Worm (Caenorhabditis elegans) whole organism, L4 larva: ENCODE data around the gene C30G4.2.

ENCODE experiments used
- T26A8.4 ChIP-seq: fragments of 200-800 bp; sonication (Bioruptor generic); IDR thresholded peaks from 2 replicates; pipeline ENCODE4 v1.3.6; 2022; ENCODE audit warnings: missing genetic modification characterization, missing compliant biosample characterization
- aha-1 ChIP-seq: fragments of 150-350 bp; peaks from one replicate; lab custom pipeline; 2014; ENCODE audit warnings: missing biosample characterization, missing genetic modification characterization
- ceh-28 ChIP-seq: fragments of 150-350 bp; optimal IDR thresholded peaks from 2 replicates; lab custom pipeline; 2014; ENCODE audit warnings: missing biosample characterization, missing genetic modification reagents, missing genetic modification characterization
- cey-2 ChIP-seq: sonication (generic microtip); optimal IDR thresholded peaks from 3 replicates; lab custom pipeline; 2017; ENCODE audit warnings: missing genetic modification characterization, mild to moderate bottlenecking, missing compliant biosample characterization, antibody characterized with exemption, borderline replicate concordance; ENCODE audit not compliant: insufficient read depth
- ctbp-1 ChIP-seq: fragments of 200-800 bp; sonication (Bioruptor generic); IDR thresholded peaks from 2 replicates; pipeline ENCODE4 v1.3.6; 2022; ENCODE audit warnings: missing genetic modification reagents, missing genetic modification characterization, missing compliant biosample characterization
- daf-12 ChIP-seq: fragments of 150-350 bp; optimal IDR thresholded peaks from 2 replicates; lab custom pipeline; 2014; ENCODE audit warnings: missing biosample characterization, missing genetic modification reagents, missing genetic modification characterization
- daf-16 ChIP-seq, 3 experiments: sonication (generic microtip); optimal IDR thresholded peaks; 2 replicates each; lab custom pipeline; 2016 to 2017; ENCODE audit warnings: missing genetic modification characterization in 3 of 3, missing genetic modification reagents in 3 of 3, mild to moderate bottlenecking in 2 of 3, missing compliant biosample characterization in 2 of 3, missing biosample characterization in 1 of 3, moderate library complexity in 1 of 3
- daf-19 ChIP-seq: fragments of 200-800 bp; sonication (Bioruptor generic); conservative IDR thresholded peaks from 2 replicates; pipeline ENCODE4 v1.3.6; 2022; ENCODE audit warnings: missing genetic modification characterization, missing compliant biosample characterization
- dmd-9 ChIP-seq: fragments of 200-800 bp; sonication (Bioruptor generic); IDR thresholded peaks from 2 replicates; pipeline ENCODE4 v1.3.6; 2022; ENCODE audit warnings: missing genetic modification reagents, missing genetic modification characterization, missing compliant biosample characterization
- dpl-1 ChIP-seq: fragments of 150-350 bp; optimal IDR thresholded peaks from 2 replicates; lab custom pipeline; 2014; ENCODE audit warnings: missing biosample characterization, missing genetic modification reagents, missing genetic modification characterization
- dve-1 ChIP-seq: sonication (generic microtip); optimal IDR thresholded peaks from 2 replicates; lab custom pipeline; 2017; ENCODE audit warnings: antibody characterized with exemption, mild to moderate bottlenecking, missing genetic modification characterization, missing compliant biosample characterization; ENCODE audit not compliant: insufficient read depth
- egl-27 ChIP-seq: sonication (generic microtip); optimal IDR thresholded peaks from 3 replicates; lab custom pipeline; 2017; ENCODE audit warnings: missing biosample characterization, missing genetic modification reagents, missing genetic modification characterization
- fkh-10 ChIP-seq: fragments of 150-350 bp; optimal IDR thresholded peaks from 2 replicates; lab custom pipeline; 2014; ENCODE audit warnings: missing biosample characterization, missing genetic modification reagents, missing genetic modification characterization
- hif-1 ChIP-seq, 2 experiments: sonication (generic microtip); optimal IDR thresholded peaks; 2 replicates each; lab custom pipeline; 2016 to 2017; ENCODE audit warnings: missing compliant biosample characterization in 2 of 2, missing genetic modification characterization in 2 of 2, missing genetic modification reagents in 2 of 2, missing genotype in 2 of 2, mild to moderate bottlenecking in 1 of 2
- hlh-11 ChIP-seq: fragments of 200-800 bp; sonication (Bioruptor generic); optimal IDR thresholded peaks from 2 replicates; lab custom pipeline; 2018; ENCODE audit warnings: mild to moderate bottlenecking, missing genetic modification characterization, missing compliant biosample characterization
- hlh-30 ChIP-seq: sonication (generic microtip); optimal IDR thresholded peaks from 2 replicates; lab custom pipeline; 2017; ENCODE audit warnings: antibody characterized with exemption, mild to moderate bottlenecking, missing genetic modification characterization, missing compliant biosample characterization; ENCODE audit not compliant: insufficient read depth
- hmg-1.1 ChIP-seq: fragments of 200-800 bp; sonication (Bioruptor generic); IDR thresholded peaks from 2 replicates; pipeline ENCODE4 v1.3.6; 2022; ENCODE audit warnings: missing genetic modification reagents, missing genetic modification characterization, missing compliant biosample characterization
- jun-1 ChIP-seq: fragments of 150-350 bp; optimal IDR thresholded peaks from 2 replicates; lab custom pipeline; 2014; ENCODE audit warnings: missing biosample characterization, missing genetic modification reagents, missing genetic modification characterization
- lin-1 ChIP-seq: fragments of 200-800 bp; sonication (Bioruptor generic); IDR thresholded peaks from 2 replicates; pipeline ENCODE4 v1.3.6; 2022; ENCODE audit warnings: missing genetic modification reagents, missing genetic modification characterization, missing compliant biosample characterization
- lin-13 ChIP-seq: fragments of 150-350 bp; optimal IDR thresholded peaks from 2 replicates; lab custom pipeline; 2014; ENCODE audit warnings: missing biosample characterization, missing genetic modification reagents, missing genetic modification characterization
- lsy-2 ChIP-seq, 2 experiments: fragments of 150-350 bp in 1 of 2; sonication (generic microtip) in 1 of 2; optimal IDR thresholded peaks; 2 replicates each; lab custom pipeline; 2014 to 2017; ENCODE audit warnings: missing biosample characterization in 2 of 2, missing genetic modification characterization in 2 of 2
- mdl-1 ChIP-seq, 2 experiments: fragments of 150-350 bp in 1 of 2; sonication (generic microtip) in 1 of 2; optimal IDR thresholded peaks; 2 replicates each; lab custom pipeline; 2014 to 2017; ENCODE audit warnings: missing biosample characterization in 2 of 2, missing genetic modification characterization in 2 of 2
- mep-1 ChIP-seq: fragments of 150-350 bp; sonication (generic microtip); optimal IDR thresholded peaks from 3 replicates; lab custom pipeline; 2014; ENCODE audit warnings: missing biosample characterization, missing genetic modification characterization
- mes-2 ChIP-seq: sonication (generic microtip); optimal IDR thresholded peaks from 2 replicates; lab custom pipeline; 2016; ENCODE audit warnings: missing genotype, mild to moderate bottlenecking, missing genetic modification characterization, missing compliant biosample characterization; ENCODE audit not compliant: poor library complexity, severe bottlenecking
- mxl-3 ChIP-seq: fragments of 200-800 bp; sonication (Bioruptor generic); optimal IDR thresholded peaks from 2 replicates; lab custom pipeline; 2018; ENCODE audit warnings: mild to moderate bottlenecking, missing genetic modification characterization, missing compliant biosample characterization
- nhr-11 ChIP-seq: fragments of 150-350 bp; optimal IDR thresholded peaks from 2 replicates; lab custom pipeline; 2014; ENCODE audit warnings: missing biosample characterization, missing genetic modification characterization
- nhr-25 ChIP-seq: sonication (generic microtip); optimal IDR thresholded peaks from 2 replicates; lab custom pipeline; 2017; ENCODE audit warnings: missing genetic modification characterization, mild to moderate bottlenecking, missing compliant biosample characterization, antibody characterized with exemption, moderate library complexity, borderline replicate concordance; ENCODE audit not compliant: insufficient read depth
- nhr-28 ChIP-seq: fragments of 150-350 bp; optimal IDR thresholded peaks from 2 replicates; lab custom pipeline; 2014; ENCODE audit warnings: missing biosample characterization, missing genetic modification characterization
- nhr-41 ChIP-seq: fragments of 200-800 bp; sonication (Bioruptor generic); IDR thresholded peaks from 2 replicates; pipeline ENCODE4 v1.3.6; 2022; ENCODE audit warnings: missing genetic modification reagents, missing genetic modification characterization, missing compliant biosample characterization
- nhr-6 ChIP-seq: fragments of 150-350 bp; optimal IDR thresholded peaks from 2 replicates; lab custom pipeline; 2014; ENCODE audit warnings: missing biosample characterization, missing genetic modification characterization
- nhr-77 ChIP-seq: fragments of 150-350 bp; optimal IDR thresholded peaks from 2 replicates; lab custom pipeline; 2014; ENCODE audit warnings: missing biosample characterization, missing genetic modification characterization
- pha-4 ChIP-seq, 2 experiments: fragments of 150-350 bp in 1 of 2; fragments of 200-800 bp in 1 of 2; sonication (Bioruptor generic) in 1 of 2; IDR thresholded peaks in 1 of 2; optimal IDR thresholded peaks in 1 of 2; 2 replicates each; pipeline versions ENCODE4 v1.3.6 to Lab custom; 2014 to 2022; ENCODE audit warnings: missing genetic modification characterization in 2 of 2, missing genetic modification reagents in 2 of 2, missing biosample characterization in 1 of 2, missing compliant biosample characterization in 1 of 2
- pqm-1 ChIP-seq: sonication (generic microtip); optimal IDR thresholded peaks from 2 replicates; lab custom pipeline; 2017; ENCODE audit warnings: missing biosample characterization, missing genetic modification characterization
- rbr-2 ChIP-seq: sonication (generic microtip); optimal IDR thresholded peaks from 2 replicates; lab custom pipeline; 2016; ENCODE audit warnings: missing genotype, missing genetic modification characterization, missing compliant biosample characterization
- set-16 ChIP-seq: fragments of 200-800 bp; sonication (Bioruptor generic); IDR thresholded peaks from 2 replicates; pipeline ENCODE4 v1.3.6; 2022; ENCODE audit warnings: missing genetic modification reagents, missing genetic modification characterization, missing compliant biosample characterization
- snpc-1.2 ChIP-seq: fragments of 200-800 bp; sonication (Bioruptor generic); IDR thresholded peaks from 2 replicates; pipeline ENCODE4 v1.3.6; 2022; ENCODE audit warnings: missing genetic modification reagents, missing genetic modification characterization, missing compliant biosample characterization
- tra-1 ChIP-seq: fragments of 200-800 bp; sonication (Bioruptor generic); IDR thresholded peaks from 2 replicates; pipeline ENCODE4 v1.3.6; 2022; ENCODE audit warnings: missing genetic modification reagents, missing genetic modification characterization, missing compliant biosample characterization
- unc-62 ChIP-seq, 3 experiments: fragments of 150-350 bp in 1 of 3; sonication (generic microtip); optimal IDR thresholded peaks in 2 of 3; peaks in 1 of 3; 1 replicate in 1 of 3; 2 replicates in 2 of 3; lab custom pipeline; 2014 to 2017; ENCODE audit warnings: missing biosample characterization in 3 of 3, missing genetic modification characterization in 3 of 3, missing genetic modification reagents in 3 of 3, missing genotype in 1 of 3
- zfp-3 ChIP-seq: fragments of 200-800 bp; sonication (Bioruptor generic); conservative IDR thresholded peaks from 2 replicates; pipeline ENCODE4 v1.3.6; 2022; ENCODE audit warnings: missing genetic modification reagents, missing genetic modification characterization, missing compliant biosample characterization
- ztf-11 ChIP-seq: fragments of 150-350 bp; optimal IDR thresholded peaks from 2 replicates; lab custom pipeline; 2014; ENCODE audit warnings: missing biosample characterization, missing genetic modification characterization
- ztf-7 ChIP-seq: fragments of 150-350 bp; optimal IDR thresholded peaks from 2 replicates; lab custom pipeline; 2014; ENCODE audit warnings: missing biosample characterization, missing genetic modification characterization

Gene C30G4.2

ce11 chrX:17030169-17030914 lies 15.1 kb downstream of the C30G4.2 start, which contains the start of gene ptrn-1:
TSS of gene ptrn-1 (minus strand) at chrX:17030219.
- no peak for TF ChIP-seq cey-2 (tag; lab: Kevin White, UChicago)
- 0 out of 2 replicates have a peak, but pooled peaks have one; percentile 31 for TF ChIP-seq dmd-9 (GFP tag; lab: Robert Waterston, UW)
- TF ChIP-seq pqm-1: peak; percentile 22
- peak; percentile 82 for TF ChIP-seq hmg-1.1
- peak; percentile 95 for TF ChIP-seq nhr-28
- TF ChIP-seq set-16 (GFP tag; lab: Robert Waterston, UW): peak; percentile 94
- TF ChIP-seq hlh-30 (tag; lab: Kevin White, UChicago): peak; percentile 88
- peak; percentile 83 for TF ChIP-seq mep-1 (tag; lab: Kevin White, UChicago)
- TF ChIP-seq fkh-10 (GFP tag; lab: Kevin White, UChicago): peak; percentile 50
- TF ChIP-seq aha-1 (tag; lab: Kevin White, UChicago): peak; percentile 98
- TF ChIP-seq hif-1 (tag; optimal IDR thresholded peaks at IDR 0.05; lab: Kevin White, UChicago): peak in 1 of 2 experiments; percentile 33
- 0 out of 2 replicates have a peak, but pooled peaks have one; percentile 29 for TF ChIP-seq pha-4 (GFP tag; IDR thresholded peaks at IDR 0.05; lab: Robert Waterston, UW)
- TF ChIP-seq pha-4 (tag; optimal IDR thresholded peaks at IDR 0.05; lab: Kevin White, UChicago): peak; percentile 2
- peak; percentile 85 for TF ChIP-seq mxl-3 (GFP tag; lab: Kevin White, UChicago)
- TF ChIP-seq ztf-11 (tag; lab: Kevin White, UChicago): no peak
- TF ChIP-seq ctbp-1 (GFP tag; lab: Robert Waterston, UW): 0 out of 2 replicates have a peak, but pooled peaks have one; percentile 50
- TF ChIP-seq daf-19 (GFP tag; lab: Robert Waterston, UW): no peak
- TF ChIP-seq nhr-41: no peak
- TF ChIP-seq mdl-1 (tag; optimal IDR thresholded peaks at IDR 0.05; lab: Kevin White, UChicago): peak; percentile 58 to 76
- TF ChIP-seq lin-13 (GFP tag; lab: Kevin White, UChicago): peak; percentile 56
- no peak for TF ChIP-seq snpc-1.2
- TF ChIP-seq ceh-28 (tag; lab: Kevin White, UChicago): no peak
- TF ChIP-seq rbr-2 (tag; lab: Kevin White, UChicago): peak; percentile 75
- TF ChIP-seq lin-1: peak; percentile 52; the same call in 1 of the 2 replicates
- TF ChIP-seq daf-12 (tag; lab: Kevin White, UChicago): no peak
- TF ChIP-seq nhr-77: peak; percentile 26
- TF ChIP-seq zfp-3 (GFP tag; lab: Robert Waterston, UW): no peak
- TF ChIP-seq nhr-11 (tag; lab: Kevin White, UChicago): peak; percentile 59
- TF ChIP-seq unc-62 (GFP tag; optimal IDR thresholded peaks at IDR 0.05 in 1 of 2; lab: Kevin White, UChicago): peak in 1 of 2 experiments; percentile 91
- TF ChIP-seq unc-62 (tag; optimal IDR thresholded peaks at IDR 0.05; lab: Kevin White, UChicago): no peak
- peak; percentile 61 for TF ChIP-seq mes-2
- no peak for TF ChIP-seq jun-1
- TF ChIP-seq nhr-25 (tag; lab: Kevin White, UChicago): peak; percentile 13
- peak; percentile 5 for TF ChIP-seq ztf-7 (tag; lab: Kevin White, UChicago)
- TF ChIP-seq dpl-1 (GFP tag; lab: Kevin White, UChicago): no peak
- no peak for TF ChIP-seq daf-16 (GFP tag; optimal IDR thresholded peaks at IDR 0.05; lab: Kevin White, UChicago)
- peak; percentile 57 for TF ChIP-seq daf-16 (tag; optimal IDR thresholded peaks at IDR 0.05; lab: Kevin White, UChicago)
- peak; percentile 93 for TF ChIP-seq hlh-11
- peak; percentile 48; the same call in 1 of the 2 replicates for TF ChIP-seq tra-1
- peak; percentile 30 to 67 for TF ChIP-seq lsy-2 (tag; optimal IDR thresholded peaks at IDR 0.05; lab: Kevin White, UChicago)
- no peak for TF ChIP-seq egl-27 (tag; lab: Kevin White, UChicago)
- peak; percentile 74 for TF ChIP-seq dve-1 (tag; lab: Kevin White, UChicago)
- TF ChIP-seq T26A8.4 (GFP tag; lab: Robert Waterston, UW): 0 out of 2 replicates have a peak, but pooled peaks have one; percentile 31
- TF ChIP-seq nhr-6 (tag; lab: Kevin White, UChicago): peak; percentile 91
